Worm (Caenorhabditis elegans): ENCODE data around the gene Y69H2.10.
A peak's percentile ranks its signal among the peaks of the same experiment; 100 is the strongest.

Gene Y69H2.10

ce11 chrV:18644258-18644657 is 25.9 kb upstream of the Y69H2.10 start:
- TF ChIP-seq aly-2 (tag; optimal IDR thresholded peaks at IDR 0.05) (no peak), mab-9 (GFP tag; IDR thresholded peaks at IDR 0.05) (no peak), nhr-19 (GFP tag; conservative IDR thresholded peaks at IDR 0.05) (no peak), F16B12.6 (tag; optimal IDR thresholded peaks at IDR 0.05) (no peak), efl-3 (GFP tag; optimal IDR thresholded peaks at IDR 0.05) (no peak), aha-1 (tag; optimal IDR thresholded peaks at IDR 0.05) (no peak), fos-1 (tag; optimal IDR thresholded peaks at IDR 0.05) (no peak)

DNA sequence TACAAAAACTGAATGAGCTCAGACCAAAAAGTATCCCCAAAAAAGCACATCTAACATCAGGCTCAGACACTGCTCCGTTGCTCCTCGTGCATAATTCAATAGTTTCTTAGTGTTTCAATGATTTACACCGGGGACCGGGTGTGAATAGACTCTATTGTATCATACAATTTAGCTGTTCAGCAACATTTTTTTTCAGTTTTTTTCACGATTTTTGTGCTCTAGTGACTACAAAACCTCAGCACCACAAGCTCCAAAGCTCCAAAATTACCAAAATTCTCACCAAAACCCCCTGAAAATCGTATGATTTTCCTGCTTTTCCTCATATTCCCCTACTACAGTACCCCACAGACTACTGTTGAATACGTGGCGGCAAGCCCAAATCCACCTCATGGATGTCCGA is 20.1 kb upstream of the Y69H2.10 start, which contains the start of gene egas-2:
egas-2 (plus strand) TSS at position 301 of the 400 bp plus-strand sequence.
- no peak for TF ChIP-seq dsc-1 (tag; optimal IDR thresholded peaks at IDR 0.05)

DNA sequence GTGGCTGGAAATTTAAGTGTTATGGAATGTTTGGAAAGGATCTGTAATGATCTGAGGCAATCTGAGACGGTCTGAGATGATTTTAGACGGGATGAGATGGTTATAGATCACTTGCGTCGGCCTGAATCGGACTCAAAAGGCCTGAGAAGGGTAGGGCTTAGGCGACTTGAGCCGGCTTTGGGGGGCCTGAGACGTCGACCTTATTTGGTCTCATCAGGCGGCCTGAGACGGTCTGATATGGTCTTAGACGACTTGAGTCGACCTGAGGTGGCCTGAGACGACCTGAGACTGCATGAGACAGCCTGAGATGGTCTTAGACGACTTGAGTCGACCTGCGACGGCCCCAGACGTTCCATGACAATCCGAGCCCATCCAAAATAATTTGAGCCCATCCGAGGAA is 13.8 kb upstream of the Y69H2.10 start:
- TF ChIP-seq swsn-7 (tag; optimal IDR thresholded peaks at IDR 0.05) (no peak), nhr-76 (tag; optimal IDR thresholded peaks at IDR 0.05) (no peak)

DNA sequence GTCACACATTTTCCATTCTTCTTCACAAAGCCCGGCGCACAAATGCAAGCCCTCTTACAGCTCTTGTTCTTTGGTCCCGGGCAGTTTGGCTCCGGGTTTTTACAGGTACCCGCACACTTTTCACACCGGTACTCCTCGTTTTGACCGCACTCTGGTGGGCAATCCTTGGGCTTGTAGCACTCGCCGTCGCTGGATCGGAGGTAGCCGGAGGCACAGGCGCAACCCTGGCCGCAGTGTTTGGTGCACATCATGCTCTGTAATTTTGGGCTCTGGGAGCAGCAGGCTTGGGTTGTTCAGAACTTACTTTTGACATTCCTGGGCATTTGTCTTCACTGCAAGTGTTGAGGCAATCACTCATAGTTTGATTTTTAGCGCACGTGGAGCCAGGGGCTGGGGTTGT is 12.7 kb upstream of the Y69H2.10 start:
- TF ChIP-seq nhr-85 (tag) (no peak), egl-13 (tag; optimal IDR thresholded peaks at IDR 0.05) (no peak), ceh-8 (GFP tag; optimal IDR thresholded peaks at IDR 0.05) (no peak)

DNA sequence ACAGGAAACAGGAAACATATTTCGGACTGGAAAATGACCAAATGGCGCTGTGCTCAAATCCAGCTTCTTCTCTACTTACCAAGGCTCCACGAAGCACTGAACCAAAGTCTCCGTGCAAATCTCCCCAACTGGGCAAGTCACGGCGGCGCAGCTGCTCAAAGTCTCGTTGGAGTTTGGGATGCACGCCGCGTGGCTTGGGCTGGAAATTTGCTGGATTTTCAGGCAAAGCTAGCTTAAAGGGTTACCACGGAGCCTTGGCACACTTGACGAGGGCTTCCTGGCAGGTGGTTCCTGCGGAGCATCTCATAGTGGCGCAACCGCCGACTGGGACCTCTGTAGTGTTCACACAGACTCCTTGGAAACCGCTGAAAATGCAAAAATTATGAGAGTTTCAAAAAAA is 11.2 kb upstream of the Y69H2.10 start:
- TF ChIP-seq grh-1 (GFP tag; IDR thresholded peaks at IDR 0.05): no peak
- no peak for TF ChIP-seq alr-1 (tag; optimal IDR thresholded peaks at IDR 0.05; ENCODE audit: borderline replicate concordance)
- no peak for TF ChIP-seq dsc-1 (tag; optimal IDR thresholded peaks at IDR 0.05)
- TF ChIP-seq sox-4 (tag; optimal IDR thresholded peaks at IDR 0.05): no peak
- no peak for TF ChIP-seq pag-3 (tag; optimal IDR thresholded peaks at IDR 0.05; ENCODE audit: borderline replicate concordance, insufficient read depth)

DNA sequence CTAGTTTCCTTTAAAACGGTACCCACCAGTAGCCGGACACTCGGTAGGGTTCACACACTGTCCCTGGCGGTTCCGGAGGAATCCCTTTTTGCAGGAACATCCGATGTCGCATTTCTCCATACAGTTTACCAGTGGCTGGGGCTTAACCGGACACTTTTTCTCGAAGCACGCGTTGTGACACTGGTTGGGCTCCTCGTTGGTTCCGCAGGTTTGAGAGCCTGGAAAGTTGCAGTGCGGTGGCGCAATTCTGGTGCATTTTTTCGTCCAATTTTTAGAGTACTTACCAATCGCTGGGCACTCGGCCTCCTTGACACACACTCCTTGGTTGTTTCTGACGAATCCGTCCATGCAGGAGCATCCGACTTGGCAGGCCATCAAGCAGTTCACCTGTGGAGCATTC is 7.8 kb upstream of the Y69H2.10 start:
- TF ChIP-seq lin-39 (tag; optimal IDR thresholded peaks at IDR 0.05): no peak
- TF ChIP-seq C16A3.4 (tag; optimal IDR thresholded peaks at IDR 0.05): no peak
- TF ChIP-seq mdl-1 (tag; optimal IDR thresholded peaks at IDR 0.05): no peak

DNA sequence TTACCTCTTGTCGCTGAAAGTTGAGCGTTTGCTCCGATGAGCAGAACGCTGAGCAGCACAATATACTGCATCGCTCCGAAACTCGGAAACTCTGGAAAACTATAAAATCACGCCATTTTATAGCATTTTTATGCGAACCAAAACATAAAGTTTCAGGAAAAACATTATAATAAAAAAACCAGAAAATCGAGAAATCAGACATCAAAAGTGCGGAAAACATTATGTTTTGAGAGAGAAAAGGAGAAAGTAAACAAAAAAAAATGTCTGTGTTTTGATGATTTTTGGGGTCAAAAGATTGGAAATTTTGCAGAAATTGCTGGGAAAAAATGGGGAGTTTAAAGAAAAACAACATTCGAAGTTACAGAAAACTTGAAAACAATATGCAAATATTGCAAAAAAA is 6.1 kb upstream of the Y69H2.10 start, which contains the start of gene Y69H2.3:
Y69H2.3 (minus strand) TSS at position 101 of the 400 bp plus-strand sequence.
- no peak for TF ChIP-seq ama-1 (optimal IDR thresholded peaks at IDR 0.05)
- no peak for TF ChIP-seq blmp-1 (tag; optimal IDR thresholded peaks at IDR 0.05)
- no peak for TF ChIP-seq sup-37 (GFP tag; optimal IDR thresholded peaks at IDR 0.05)
- TF ChIP-seq pax-3 (tag; optimal IDR thresholded peaks at IDR 0.05): no peak
- no peak for TF ChIP-seq ets-5 (GFP tag; IDR thresholded peaks at IDR 0.05)
- TF ChIP-seq ceh-82 (tag; optimal IDR thresholded peaks at IDR 0.05): no peak
- no peak for TF ChIP-seq vab-15 (tag; optimal IDR thresholded peaks at IDR 0.05)
- TF ChIP-seq mep-1 (tag; optimal IDR thresholded peaks at IDR 0.05): no peak

DNA sequence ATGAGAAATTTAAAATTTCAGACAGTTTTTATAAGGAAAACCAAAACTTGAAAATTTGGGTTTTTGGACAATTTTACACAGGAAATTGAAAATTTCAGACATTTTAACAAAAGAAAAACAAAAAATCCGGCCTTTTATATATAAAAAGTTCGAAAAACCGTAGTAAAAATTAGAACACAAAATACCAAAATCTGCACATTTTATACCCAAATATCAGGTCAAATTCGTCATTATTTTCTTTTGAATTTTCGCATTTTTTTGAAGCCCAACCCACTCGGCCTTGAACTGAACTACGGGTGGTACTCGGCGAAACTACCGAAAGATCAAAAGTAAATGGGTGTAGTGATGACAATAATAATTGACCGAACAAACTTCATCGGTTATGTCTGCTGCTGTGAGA is 2.9 kb upstream of the Y69H2.10 start:
- TF ChIP-seq nhr-77 (tag; optimal IDR thresholded peaks at IDR 0.05): no peak
- no peak for TF ChIP-seq tlp-1 (tag; optimal IDR thresholded peaks at IDR 0.05)
- TF ChIP-seq nhr-85 (tag): peak; percentile 10
- no peak for TF ChIP-seq mab-9 (GFP tag; IDR thresholded peaks at IDR 0.05)
- TF ChIP-seq isw-1 (GFP tag; IDR thresholded peaks at IDR 0.05): no peak
- no peak for TF ChIP-seq elt-3 (tag; optimal IDR thresholded peaks at IDR 0.05)
- no peak for TF ChIP-seq lsy-2 (tag; optimal IDR thresholded peaks at IDR 0.05)
- TF ChIP-seq efl-1 (optimal IDR thresholded peaks at IDR 0.05): no peak
- peak in 1 of 2 experiments; percentile 75 for TF ChIP-seq efl-1 (GFP tag; optimal IDR thresholded peaks at IDR 0.05 in 1 of 2)
- no peak for TF ChIP-seq snpc-4 (tag; optimal IDR thresholded peaks at IDR 0.05)
- no peak for TF ChIP-seq pag-3 (tag; optimal IDR thresholded peaks at IDR 0.05; ENCODE audit: borderline replicate concordance, insufficient read depth)
- no peak for TF ChIP-seq Y116A8C.19 (tag; optimal IDR thresholded peaks at IDR 0.05; ENCODE audit: borderline replicate concordance)

Data from whole organism, L1 larva.